Worm (Caenorhabditis elegans) whole organism, L3 larva: ENCODE data around the gene ipp-5.

Experiments
- nhr-11 ChIP-seq: fragments of 150-350 bp; optimal IDR thresholded peaks from 2 replicates; lab custom pipeline; 2014; ENCODE audit warnings: missing biosample characterization, missing genetic modification characterization
- nhr-12 ChIP-seq: fragments of 150-350 bp; optimal IDR thresholded peaks from 2 replicates; lab custom pipeline; 2014; ENCODE audit warnings: missing biosample characterization, missing genetic modification characterization

DNA sequence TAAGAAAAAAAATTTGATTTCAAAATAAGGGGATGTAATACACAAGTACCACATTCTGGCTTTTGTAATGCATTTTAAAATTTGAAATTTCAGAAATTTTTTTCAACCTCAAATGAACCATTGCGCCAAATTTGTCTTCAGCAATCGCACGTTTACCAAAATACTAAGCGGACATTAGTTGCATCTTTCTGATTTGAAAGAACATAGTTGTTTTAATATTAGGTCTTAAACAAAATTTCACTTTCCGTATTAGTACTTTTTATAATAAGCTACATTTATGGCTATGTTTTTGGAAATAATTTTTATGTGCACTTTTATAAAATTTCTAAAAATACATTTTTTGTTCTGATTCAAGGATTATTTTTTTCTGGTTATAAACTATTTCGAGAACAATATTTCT is 27.4 kb upstream of the ipp-5 start, which contains the start of gene sups-1:
- TF ChIP-seq nhr-12 (tag; lab: Kevin White, UChicago) (no peak), nhr-11 (tag; lab: Kevin White, UChicago) (no peak)
